Fruit fly (Drosophila melanogaster) whole organism, embryonic: ENCODE results near the gene Reg-2.

Experiments
- B-H1 ChIP-seq: fragments of 200-800 bp; sonication (Bioruptor generic); IDR thresholded peaks from 3 replicates; pipeline ENCODE4 v1.3.6; 2022; ENCODE audit warnings: missing biosample characterization, missing genetic modification characterization
- CG1024 ChIP-seq: fragments of 200-800 bp; sonication (Bioruptor generic); IDR thresholded peaks from 2 replicates; pipeline ENCODE4 v1.3.6; 2022; ENCODE audit warnings: missing biosample characterization, missing genetic modification characterization
- CG13123 ChIP-seq: fragments of 200-800 bp; sonication (Bioruptor generic); optimal IDR thresholded peaks from 2 replicates; lab custom pipeline; 2016; ENCODE audit warnings: missing biosample characterization, missing genetic modification characterization
- CG13287 ChIP-seq: fragments of 200-800 bp; sonication (Bioruptor generic); IDR thresholded peaks from 2 replicates; pipeline ENCODE4 v1.3.6; 2022; ENCODE audit warnings: missing biosample characterization, missing genetic modification characterization; ENCODE audit not compliant: partially characterized antibody
- CG14965 ChIP-seq: fragments of 200-800 bp; sonication (Bioruptor generic); optimal IDR thresholded peaks from 2 replicates; lab custom pipeline; 2016; ENCODE audit warnings: missing biosample characterization, missing genetic modification characterization, borderline replicate concordance
- CG34376 ChIP-seq: fragments of 200-800 bp; sonication (Bioruptor generic); optimal IDR thresholded peaks from 2 replicates; lab custom pipeline; 2018; ENCODE audit warnings: missing biosample characterization, mild to moderate bottlenecking, missing genetic modification characterization
- CG34422 ChIP-seq: fragments of 200-800 bp; sonication (Bioruptor generic); IDR thresholded peaks from 3 replicates; pipeline ENCODE4 v1.3.6; 2022; ENCODE audit warnings: missing biosample characterization, missing genetic modification characterization
- CG4282 ChIP-seq: fragments of 200-800 bp; sonication (Bioruptor generic); optimal IDR thresholded peaks from 2 replicates; lab custom pipeline; 2016; ENCODE audit warnings: missing biosample characterization, missing genetic modification characterization
- CG6689 ChIP-seq: fragments of 200-800 bp; sonication (Bioruptor generic); IDR thresholded peaks from 2 replicates; pipeline ENCODE4 v1.3.6; 2022; ENCODE audit warnings: missing biosample characterization, missing genetic modification characterization
- CG8290 ChIP-seq, 3 experiments: fragments of 200-800 bp; sonication (Bioruptor generic); optimal IDR thresholded peaks; 2 replicates each; lab custom pipeline; 2016 to 2019; ENCODE audit warnings: missing biosample characterization in 3 of 3, missing genetic modification characterization in 3 of 3, mild to moderate bottlenecking in 2 of 3, moderate library complexity in 1 of 3
- CG8765 ChIP-seq: fragments of 200-800 bp; sonication (Bioruptor generic); IDR thresholded peaks from 2 replicates; pipeline ENCODE4 v1.3.6; 2022; ENCODE audit warnings: missing biosample characterization, missing genetic modification characterization
- CG9609 ChIP-seq: fragments of 200-800 bp; sonication (Bioruptor generic); optimal IDR thresholded peaks from 3 replicates; lab custom pipeline; 2016; ENCODE audit warnings: missing biosample characterization, missing genetic modification characterization
- HLH4C ChIP-seq: fragments of 200-800 bp; sonication (Bioruptor generic); IDR thresholded peaks from 3 replicates; pipeline ENCODE4 v1.3.6; 2022; ENCODE audit warnings: missing biosample characterization, missing genetic modification characterization; ENCODE audit not compliant: partially characterized antibody
- Hr51 ChIP-seq, 2 experiments: fragments of 200-800 bp; sonication (Bioruptor generic); optimal IDR thresholded peaks; 2 replicates in 1 of 2; 3 replicates in 1 of 2; lab custom pipeline; 2016 to 2018; ENCODE audit warnings: missing biosample characterization in 2 of 2, missing genetic modification characterization in 2 of 2, mild to moderate bottlenecking in 1 of 2, moderate library complexity in 1 of 2
- Lim3 ChIP-seq: fragments of 200-800 bp; sonication (Bioruptor generic); IDR thresholded peaks from 2 replicates; pipeline ENCODE4 v1.3.6; 2022; ENCODE audit warnings: missing biosample characterization, missing genetic modification characterization
- Med ChIP-seq: fragments of 200-800 bp; sonication (Bioruptor generic); peaks from one replicate; lab custom pipeline; 2016; ENCODE audit warnings: missing biosample characterization, missing genetic modification characterization, mild to moderate bottlenecking, inconsistent platforms, moderate library complexity
- Mrtf ChIP-seq: fragments of 200-800 bp; sonication (Bioruptor generic); IDR thresholded peaks from 3 replicates; pipeline ENCODE4 v1.3.6; 2022; ENCODE audit warnings: missing biosample characterization, missing genetic modification characterization
- Ptx1 ChIP-seq: fragments of 200-800 bp; sonication (Bioruptor generic); IDR thresholded peaks from 2 replicates; pipeline ENCODE4 v1.3.6; 2022; ENCODE audit warnings: missing biosample characterization, missing genetic modification characterization
- Six4 ChIP-seq: fragments of 200-800 bp; sonication (Bioruptor generic); optimal IDR thresholded peaks from 2 replicates; lab custom pipeline; 2016; ENCODE audit warnings: missing biosample characterization, missing genetic modification characterization
- Stat92E ChIP-seq, 3 experiments: fragments of >200 bp in 2 of 3; fragments of 200-800 bp in 1 of 3; sonication (Bioruptor generic) in 1 of 3; optimal IDR thresholded peaks; 2 replicates each; lab custom pipeline; 2017 to 2019; ENCODE audit warnings: missing biosample characterization in 3 of 3, missing genetic modification characterization in 3 of 3, mild to moderate bottlenecking in 1 of 3, moderate library complexity in 1 of 3
- TFAM ChIP-seq: fragments of 200-800 bp; sonication (Bioruptor generic); optimal IDR thresholded peaks from 2 replicates; lab custom pipeline; 2017; ENCODE audit warnings: missing biosample characterization, missing genetic modification characterization, inconsistent platforms
- ab ChIP-seq: fragments of 200-800 bp; sonication (Bioruptor generic); optimal IDR thresholded peaks from 2 replicates; lab custom pipeline; 2016; ENCODE audit warnings: missing biosample characterization, missing genetic modification characterization
- al ChIP-seq: fragments of 200-800 bp; sonication (Bioruptor generic); IDR thresholded peaks from 2 replicates; pipeline ENCODE4 v1.3.6; 2022; ENCODE audit warnings: missing biosample characterization, missing genetic modification characterization
- ash1 ChIP-seq: fragments of 200-800 bp; sonication (Bioruptor generic); optimal IDR thresholded peaks from 2 replicates; lab custom pipeline; 2018; ENCODE audit warnings: missing biosample characterization, mild to moderate bottlenecking, missing genetic modification characterization
- bcd ChIP-seq: fragments of 200-800 bp; sonication (Bioruptor generic); optimal IDR thresholded peaks from 2 replicates; lab custom pipeline; 2017; ENCODE audit warnings: missing biosample characterization, mild to moderate bottlenecking, missing genetic modification characterization
- bsh ChIP-seq, 2 experiments: fragments of 200-800 bp; sonication (Bioruptor generic); optimal IDR thresholded peaks; 2 replicates each; lab custom pipeline; 2017 to 2018; ENCODE audit warnings: mild to moderate bottlenecking in 2 of 2, missing biosample characterization in 2 of 2, missing genetic modification characterization in 2 of 2, moderate library complexity in 1 of 2
- chn ChIP-seq: fragments of 200-800 bp; sonication (Bioruptor generic); optimal IDR thresholded peaks from 2 replicates; lab custom pipeline; 2016; ENCODE audit warnings: missing biosample characterization, missing genetic modification characterization
- crol ChIP-seq: fragments of 200-800 bp; sonication (Bioruptor generic); IDR thresholded peaks from 2 replicates; pipeline ENCODE4 v1.3.6; 2022; ENCODE audit warnings: missing biosample characterization, missing genetic modification characterization
- esg ChIP-seq: fragments of 200-800 bp; sonication (Bioruptor generic); conservative IDR thresholded peaks from 2 replicates; pipeline ENCODE4 v1.3.6; 2022; ENCODE audit warnings: missing biosample characterization, missing genetic modification characterization
- ewg ChIP-seq: fragments of 200-800 bp; sonication (Bioruptor generic); optimal IDR thresholded peaks from 3 replicates; lab custom pipeline; 2017; ENCODE audit warnings: mild to moderate bottlenecking, missing biosample characterization, missing genetic modification reagents, missing genetic modification characterization
- fru ChIP-seq: fragments of >200 bp; optimal IDR thresholded peaks from 2 replicates; lab custom pipeline; 2017
- ftz-f1 ChIP-seq: fragments of 200-800 bp; sonication (Bioruptor generic); optimal IDR thresholded peaks from 2 replicates; lab custom pipeline; 2016; ENCODE audit warnings: missing biosample characterization, missing genetic modification characterization
- fu2 ChIP-seq: fragments of 200-800 bp; sonication (Bioruptor generic); optimal IDR thresholded peaks from 2 replicates; lab custom pipeline; 2016; ENCODE audit warnings: missing biosample characterization, missing genetic modification characterization
- gcm2 ChIP-seq: fragments of 200-800 bp; sonication (Bioruptor generic); optimal IDR thresholded peaks from 2 replicates; lab custom pipeline; 2016; ENCODE audit warnings: missing biosample characterization, missing genetic modification characterization
- gsb-n ChIP-seq: fragments of 200-800 bp; sonication (Bioruptor generic); optimal IDR thresholded peaks from 3 replicates; lab custom pipeline; 2018; ENCODE audit warnings: missing biosample characterization, mild to moderate bottlenecking, missing genetic modification characterization
- h ChIP-seq: fragments of >200 bp; optimal IDR thresholded peaks from 2 replicates; lab custom pipeline; 2017
- ind ChIP-seq: fragments of 200-800 bp; sonication (Bioruptor generic); optimal IDR thresholded peaks from 3 replicates; lab custom pipeline; 2016; ENCODE audit warnings: missing biosample characterization, missing genetic modification characterization
- lola ChIP-seq, 3 experiments: fragments of >200 bp in 2 of 3; fragments of 200-800 bp in 1 of 3; sonication (Bioruptor generic) in 1 of 3; optimal IDR thresholded peaks; 2 replicates each; lab custom pipeline; 2017 to 2019; ENCODE audit warnings: missing biosample characterization in 3 of 3, missing genetic modification characterization in 3 of 3, mild to moderate bottlenecking in 1 of 3, moderate library complexity in 1 of 3
- nau ChIP-seq: fragments of 200-800 bp; sonication (Bioruptor generic); optimal IDR thresholded peaks from 3 replicates; lab custom pipeline; 2017; ENCODE audit warnings: missing biosample characterization, mild to moderate bottlenecking, missing genetic modification characterization, missing genetic modification reagents
- odd ChIP-seq: fragments of 200-800 bp; sonication (Bioruptor generic); optimal IDR thresholded peaks from 2 replicates; lab custom pipeline; 2017; ENCODE audit warnings: missing biosample characterization, mild to moderate bottlenecking, missing genetic modification characterization
- pros ChIP-seq: fragments of 200-800 bp; sonication (Bioruptor generic); optimal IDR thresholded peaks from 3 replicates; lab custom pipeline; 2019; ENCODE audit warnings: missing biosample characterization, mild to moderate bottlenecking, missing genetic modification characterization, moderate library complexity
- repo ChIP-seq: fragments of 200-800 bp; sonication (Bioruptor generic); optimal IDR thresholded peaks from 2 replicates; lab custom pipeline; 2016; ENCODE audit warnings: missing biosample characterization, missing genetic modification characterization
- row ChIP-seq: fragments of 200-800 bp; sonication (Bioruptor generic); IDR thresholded peaks from 3 replicates; pipeline ENCODE4 v1.3.6; 2022; ENCODE audit warnings: missing biosample characterization, missing genetic modification characterization
- salm ChIP-seq: fragments of 200-800 bp; sonication (Bioruptor generic); optimal IDR thresholded peaks from 2 replicates; lab custom pipeline; 2018; ENCODE audit warnings: missing biosample characterization, mild to moderate bottlenecking, missing genetic modification characterization
- sens-2 ChIP-seq: fragments of 200-800 bp; sonication (Bioruptor generic); IDR thresholded peaks from 2 replicates; pipeline ENCODE4 v1.3.6; 2022; ENCODE audit warnings: missing biosample characterization, missing genetic modification characterization
- sob ChIP-seq: fragments of 200-800 bp; sonication (Bioruptor generic); IDR thresholded peaks from 2 replicates; pipeline ENCODE4 v1.3.6; 2022; ENCODE audit warnings: missing biosample characterization, missing genetic modification characterization
- sug ChIP-seq: fragments of 200-800 bp; optimal IDR thresholded peaks from 2 replicates; lab custom pipeline; 2019; ENCODE audit warnings: missing biosample characterization, mild to moderate bottlenecking, missing genetic modification characterization, moderate library complexity
- tll ChIP-seq, 2 experiments: fragments of 200-800 bp in 1 of 2; fragments of >200 bp in 1 of 2; sonication (Bioruptor generic) in 1 of 2; optimal IDR thresholded peaks; 2 replicates each; lab custom pipeline; 2017 to 2019; ENCODE audit warnings: missing biosample characterization in 2 of 2, missing genetic modification characterization in 2 of 2, mild to moderate bottlenecking in 1 of 2, moderate library complexity in 1 of 2
- toy ChIP-seq: fragments of 200-800 bp; sonication (Bioruptor generic); IDR thresholded peaks from 2 replicates; pipeline ENCODE4 v1.3.6; 2022; ENCODE audit warnings: missing biosample characterization, missing genetic modification characterization
- ttk ChIP-seq: fragments of 200-800 bp; sonication (Bioruptor generic); IDR thresholded peaks from 2 replicates; pipeline ENCODE4 v2.1.2; 2022; ENCODE audit warnings: missing biosample characterization, missing genetic modification characterization
- z ChIP-seq: fragments of 200-800 bp; sonication (Bioruptor generic); IDR thresholded peaks from 3 replicates; pipeline ENCODE4 v1.3.6; 2022; ENCODE audit warnings: missing biosample characterization, missing genetic modification characterization

Reg-2 gene

DNA sequence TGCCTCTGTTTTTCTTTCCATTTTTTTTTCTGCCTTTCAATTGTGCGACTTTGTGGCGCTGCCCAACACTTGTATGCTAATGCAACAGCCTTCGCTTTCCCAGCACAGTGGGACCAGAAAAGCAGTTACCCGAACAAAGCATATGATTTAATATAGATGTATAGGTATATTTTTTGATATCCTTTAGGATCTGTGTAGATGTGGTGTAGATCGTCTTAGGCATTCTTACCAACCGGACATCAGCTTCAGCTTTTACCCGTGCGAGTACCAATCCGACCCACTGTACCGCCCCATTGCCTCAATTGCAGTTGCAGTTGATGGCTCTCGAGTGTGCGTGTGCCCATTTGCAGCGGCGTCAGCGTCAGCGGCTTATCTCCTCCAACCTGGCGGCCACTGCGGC is 30.1 kb upstream of the Reg-2 start (continued):
- TF ChIP-seq Lim3 (GFP tag; lab: Robert Waterston, UW) (no peak), tll (GFP tag; optimal IDR thresholded peaks at IDR 0.05; lab: Kevin White, UChicago) (no peak), CG8765 (GFP tag; lab: Robert Waterston, UW) (peak; percentile 44; the same call in 1 of the 2 replicates), ab (GFP tag; lab: Kevin White, UChicago) (peak; percentile 12), nau (peak; percentile 57), sob (GFP tag; lab: Robert Waterston, UW) (peak; percentile 21; the same call in 1 of the 2 replicates), bcd (GFP tag; lab: Kevin White, UChicago) (peak; percentile 29), gcm2 (peak; percentile 17), CG13287 (GFP tag; lab: Robert Waterston, UW) (no peak), repo (GFP tag; lab: Kevin White, UChicago) (no peak), CG9609 (GFP tag; lab: Kevin White, UChicago) (peak; percentile 27), B-H1 (peak; percentile 33; the same call in 2 of the 3 replicates), esg (GFP tag; lab: Robert Waterston, UW) (peak; percentile 63), toy (no peak), salm (tag; lab: Kevin White, UChicago) (peak; percentile 59), lola (GFP tag; optimal IDR thresholded peaks at IDR 0.05; lab: Kevin White, UChicago) (peak in 1 of 3 experiments; percentile 64), Med (GFP tag; lab: Kevin White, UChicago) (peak; percentile 89), CG34422 (GFP tag; lab: Robert Waterston, UW) (peak; percentile 71; the same call in 2 of the 3 replicates), ewg (peak; percentile 57), h (lab: Kevin White, UChicago) (no peak), CG14965 (GFP tag; lab: Kevin White, UChicago) (no peak), TFAM (GFP tag; lab: Kevin White, UChicago) (no peak), gsb-n (tag; lab: Kevin White, UChicago) (peak; percentile 77), ash1 (GFP tag; lab: Kevin White, UChicago) (no peak), crol (no peak), bsh (GFP tag; optimal IDR thresholded peaks at IDR 0.05; lab: Kevin White, UChicago) (peak; percentile 86 to 87), HLH4C (GFP tag; lab: Robert Waterston, UW) (no peak), sug (no peak), ind (GFP tag; lab: Kevin White, UChicago) (peak; percentile 69), CG4282 (GFP tag; lab: Kevin White, UChicago) (no peak), CG1024 (GFP tag; lab: Robert Waterston, UW) (peak; percentile 46; the same call in 1 of the 2 replicates), CG6689 (peak; percentile 72), odd (GFP tag; lab: Kevin White, UChicago) (no peak), Stat92E (GFP tag; optimal IDR thresholded peaks at IDR 0.05; lab: Kevin White, UChicago) (no peak), Six4 (GFP tag; lab: Kevin White, UChicago) (peak; percentile 48), Ptx1 (GFP tag; lab: Robert Waterston, UW) (peak; percentile 64), chn (GFP tag; lab: Kevin White, UChicago) (peak; percentile 57), ttk (GFP tag; lab: Robert Waterston, UW) (peak; percentile 59; the same call in 1 of the 2 replicates), z (GFP tag; lab: Robert Waterston, UW) (no peak), Hr51 (GFP tag; optimal IDR thresholded peaks at IDR 0.05; lab: Kevin White, UChicago) (peak; percentile 24 to 63), fru (lab: Kevin White, UChicago) (no peak), al (GFP tag; lab: Robert Waterston, UW) (no peak), ftz-f1 (no peak), CG34376 (GFP tag; lab: Kevin White, UChicago) (no peak), sens-2 (GFP tag; lab: Robert Waterston, UW) (0 out of 2 replicates have a peak, but pooled peaks have one; percentile 51), CG8290 (GFP tag; optimal IDR thresholded peaks at IDR 0.05; lab: Kevin White, UChicago) (no peak), CG8290 (tag; optimal IDR thresholded peaks at IDR 0.05; lab: Kevin White, UChicago) (peak in 1 of 2 experiments; percentile 63), fu2 (GFP tag; lab: Kevin White, UChicago) (peak; percentile 19), row (GFP tag; lab: Robert Waterston, UW) (peak; percentile 71), CG13123 (GFP tag; lab: Kevin White, UChicago) (no peak), Mrtf (GFP tag; lab: Robert Waterston, UW) (peak; percentile 72; the same call in 2 of the 3 replicates), pros (GFP tag; lab: Kevin White, UChicago) (no peak)
